Fruit fly (Drosophila melanogaster): ENCODE data around the gene comt.

The comt gene

dm6 chrX:13253062-13253724 lies 5.6 kb upstream of the comt start (continued):
- peak; percentile 20 for TF ChIP-seq jumu (GFP tag; optimal IDR thresholded peaks at IDR 0.05)
- TF ChIP-seq CG14667 (GFP tag; IDR thresholded peaks at IDR 0.05) = peak; percentile 33
- no peak for TF ChIP-seq Hr3 (GFP tag; optimal IDR thresholded peaks at IDR 0.05)
- TF ChIP-seq Hr51 (GFP tag; optimal IDR thresholded peaks at IDR 0.05) = peak; percentile 21 to 56
- no peak for TF ChIP-seq CG18476 (GFP tag; optimal IDR thresholded peaks at IDR 0.05)
- peak; percentile 39; the same call in 2 of the 3 replicates for TF ChIP-seq CG17361 (GFP tag; IDR thresholded peaks at IDR 0.05)
- TF ChIP-seq Mrtf (GFP tag; IDR thresholded peaks at IDR 0.05) = 0 out of 3 replicates have a peak, but pooled peaks have one; percentile 30
- TF ChIP-seq btn (GFP tag; optimal IDR thresholded peaks at IDR 0.05) = no peak
- TF ChIP-seq tx (GFP tag; optimal IDR thresholded peaks at IDR 0.05) = no peak
- no peak; the same call in 2 of the 3 replicates for TF ChIP-seq croc (GFP tag; conservative IDR thresholded peaks at IDR 0.05)
- TF ChIP-seq ase (GFP tag; IDR thresholded peaks at IDR 0.05) = 0 out of 3 replicates have a peak, but pooled peaks have one; percentile 29
- TF ChIP-seq Ravus (GFP tag; IDR thresholded peaks at IDR 0.05) = peak; percentile 19
- no peak for TF ChIP-seq Dp (GFP tag; optimal IDR thresholded peaks at IDR 0.05)
- TF ChIP-seq ham (GFP tag; IDR thresholded peaks at IDR 0.05) = no peak
- no peak for TF ChIP-seq sd (tag; optimal IDR thresholded peaks at IDR 0.05)
- no peak for TF ChIP-seq dm (GFP tag; optimal IDR thresholded peaks at IDR 0.05)
- no peak for TF ChIP-seq CG18011 (GFP tag; optimal IDR thresholded peaks at IDR 0.05)
- TF ChIP-seq Spps (tag; optimal IDR thresholded peaks at IDR 0.05) = no peak
- TF ChIP-seq CG4730 (GFP tag; IDR thresholded peaks at IDR 0.05) = peak; percentile 21; the same call in 1 of the 2 replicates
- TF ChIP-seq Camta (GFP tag; optimal IDR thresholded peaks at IDR 0.05) = peak; percentile 38
- TF ChIP-seq bbx (GFP tag; IDR thresholded peaks at IDR 0.05; ENCODE audit: partially characterized antibody) = no peak
- TF ChIP-seq CG17568 (GFP tag; optimal IDR thresholded peaks at IDR 0.05) = no peak
- no peak for TF ChIP-seq Kr (GFP tag; optimal IDR thresholded peaks at IDR 0.05)
- peak; percentile 32 for TF ChIP-seq CG17829 (tag; optimal IDR thresholded peaks at IDR 0.05)
- no peak for TF ChIP-seq ab (GFP tag; optimal IDR thresholded peaks at IDR 0.05)
- no peak for TF ChIP-seq CG12299 (tag; optimal IDR thresholded peaks at IDR 0.05)
- TF ChIP-seq CG11456 (GFP tag; IDR thresholded peaks at IDR 0.05) = peak; percentile 62; the same call in 2 of the 3 replicates
- no peak for TF ChIP-seq luna (GFP tag; optimal IDR thresholded peaks at IDR 0.05)
- TF ChIP-seq CG9437 (GFP tag; optimal IDR thresholded peaks at IDR 0.05) = peak; percentile 43
- TF ChIP-seq CG18764 (GFP tag; optimal IDR thresholded peaks at IDR 0.05) = no peak
- TF ChIP-seq CG13296 (GFP tag; optimal IDR thresholded peaks at IDR 0.05) = no peak
- no peak; the same call in 1 of the 2 replicates for TF ChIP-seq CG14014 (GFP tag; IDR thresholded peaks at IDR 0.05)
- peak; percentile 93 for TF ChIP-seq Ets65A (GFP tag)
- TF ChIP-seq Fer1 (GFP tag; optimal IDR thresholded peaks at IDR 0.05) = no peak
- TF ChIP-seq CG17612 (GFP tag; IDR thresholded peaks at IDR 0.05) = no peak
- no peak for TF ChIP-seq CG2202 (tag; optimal IDR thresholded peaks at IDR 0.05)
- TF ChIP-seq Med (GFP tag) = peak; percentile 92
- TF ChIP-seq nau (GFP tag; optimal IDR thresholded peaks at IDR 0.05) = no peak
- no peak for TF ChIP-seq dmrt11E (tag; optimal IDR thresholded peaks at IDR 0.05)
- no peak for TF ChIP-seq CG5180 (GFP tag; optimal IDR thresholded peaks at IDR 0.05)
- peak; percentile 23 to 43 for TF ChIP-seq dpn (GFP tag; optimal IDR thresholded peaks at IDR 0.05)
- no peak for TF ChIP-seq lola (GFP tag; optimal IDR thresholded peaks at IDR 0.05)
- no peak for TF ChIP-seq bigmax (GFP tag; optimal IDR thresholded peaks at IDR 0.05)
- TF ChIP-seq CG3995 (GFP tag; optimal IDR thresholded peaks at IDR 0.05) = no peak
- TF ChIP-seq Six4 (GFP tag; optimal IDR thresholded peaks at IDR 0.05) = no peak
- peak; percentile 22 for TF ChIP-seq Xrp1 (GFP tag; IDR thresholded peaks at IDR 0.05)
- TF ChIP-seq CG6683 (GFP tag; optimal IDR thresholded peaks at IDR 0.05) = no peak
- TF ChIP-seq Nf-YA (GFP tag; IDR thresholded peaks at IDR 0.05) = no peak
- no peak for TF ChIP-seq CG10543 (GFP tag; optimal IDR thresholded peaks at IDR 0.05)
- TF ChIP-seq CG2120 (GFP tag; optimal IDR thresholded peaks at IDR 0.05) = peak; percentile 70
